Worm (Caenorhabditis elegans) whole organism, L1 larva: ENCODE data around the gene srd-36.

Experiments used
- C04F5.9 ChIP-seq: sonication (generic microtip); optimal IDR thresholded peaks from 2 replicates; lab custom pipeline; 2016; ENCODE audit warnings: missing genetic modification characterization, missing compliant biosample characterization
- C16A3.4 ChIP-seq: fragments of 150-350 bp; optimal IDR thresholded peaks from 2 replicates; lab custom pipeline; 2014; ENCODE audit warnings: missing biosample characterization, missing genetic modification characterization
- C34B4.2 ChIP-seq: sonication (generic microtip); optimal IDR thresholded peaks from 2 replicates; lab custom pipeline; 2017; ENCODE audit warnings: mild to moderate bottlenecking, missing genetic modification characterization, missing compliant biosample characterization
- F16B12.6 ChIP-seq: fragments of 150-350 bp; optimal IDR thresholded peaks from 2 replicates; lab custom pipeline; 2014; ENCODE audit warnings: missing biosample characterization, missing genetic modification characterization
- alr-1 ChIP-seq: fragments of 200-800 bp; sonication (Bioruptor generic); optimal IDR thresholded peaks from 2 replicates; lab custom pipeline; 2018; ENCODE audit warnings: borderline replicate concordance, mild to moderate bottlenecking, missing genetic modification characterization, missing compliant biosample characterization
- ama-1 ChIP-seq: fragments of 150-350 bp; optimal IDR thresholded peaks from 2 replicates; lab custom pipeline; 2014
- blmp-1 ChIP-seq: fragments of 150-350 bp; optimal IDR thresholded peaks from 2 replicates; lab custom pipeline; 2014; ENCODE audit warnings: missing biosample characterization, missing genetic modification characterization
- ceh-63 ChIP-seq: fragments of 200-800 bp; sonication (Bioruptor generic); optimal IDR thresholded peaks from 2 replicates; lab custom pipeline; 2018; ENCODE audit warnings: mild to moderate bottlenecking, missing genetic modification characterization, missing compliant biosample characterization
- ceh-8 ChIP-seq: fragments of 200-800 bp; sonication (Bioruptor generic); optimal IDR thresholded peaks from 2 replicates; lab custom pipeline; 2018; ENCODE audit warnings: mild to moderate bottlenecking, missing genetic modification characterization, moderate library complexity, missing compliant biosample characterization
- ceh-88 ChIP-seq: fragments of 200-800 bp; sonication (Bioruptor generic); IDR thresholded peaks from 2 replicates; pipeline ENCODE4 v1.3.6; 2022; ENCODE audit warnings: missing genetic modification characterization, missing compliant biosample characterization
- ceh-90 ChIP-seq: sonication (generic microtip); optimal IDR thresholded peaks from 2 replicates; lab custom pipeline; 2016; ENCODE audit warnings: missing genetic modification characterization, missing compliant biosample characterization
- dpl-1 ChIP-seq, 3 experiments: fragments of 150-350 bp in 2 of 3; sonication (generic microtip) in 1 of 3; optimal IDR thresholded peaks; 2 replicates each; lab custom pipeline; 2014 to 2017; ENCODE audit warnings: missing biosample characterization in 3 of 3, missing genetic modification characterization in 3 of 3, missing genetic modification reagents in 3 of 3
- dsc-1 ChIP-seq: sonication (generic microtip); optimal IDR thresholded peaks from 2 replicates; lab custom pipeline; 2016; ENCODE audit warnings: mild to moderate bottlenecking, missing genetic modification characterization, missing compliant biosample characterization
- efl-1 ChIP-seq, 4 experiments: fragments of 150-350 bp; optimal IDR thresholded peaks in 3 of 4; peaks in 1 of 4; 1 replicate in 1 of 4; 2 replicates in 3 of 4; lab custom pipeline; 2014; ENCODE audit warnings: missing biosample characterization in 2 of 4, missing genetic modification characterization in 2 of 4, missing genetic modification reagents in 2 of 4
- efl-3 ChIP-seq: fragments of 200-800 bp; sonication (Bioruptor generic); optimal IDR thresholded peaks from 2 replicates; lab custom pipeline; 2018; ENCODE audit warnings: mild to moderate bottlenecking, missing genetic modification characterization, missing compliant biosample characterization
- egl-27 ChIP-seq, 2 experiments: fragments of 150-350 bp in 1 of 2; sonication (generic microtip); optimal IDR thresholded peaks; 3 replicates each; lab custom pipeline; 2017 to 2018; ENCODE audit warnings: missing biosample characterization in 2 of 2, missing genetic modification characterization in 2 of 2, missing genetic modification reagents in 2 of 2
- elt-2 ChIP-seq: sonication (generic microtip); optimal IDR thresholded peaks from 2 replicates; lab custom pipeline; 2016; ENCODE audit warnings: missing genetic modification characterization, mild to moderate bottlenecking, inconsistent platforms, missing compliant biosample characterization, missing genetic modification reagents
- elt-3 ChIP-seq, 6 experiments: fragments of 150-350 bp in 1 of 6; sonication (generic microtip); optimal IDR thresholded peaks; 2 replicates each; lab custom pipeline; 2017 to 2018; ENCODE audit warnings: missing biosample characterization in 6 of 6, missing genetic modification characterization in 6 of 6, inconsistent platforms in 1 of 6
- fkh-4 ChIP-seq: sonication (generic microtip); optimal IDR thresholded peaks from 2 replicates; lab custom pipeline; 2016; ENCODE audit warnings: missing compliant biosample characterization, missing genetic modification characterization, borderline replicate concordance
- fkh-8 ChIP-seq: sonication (generic microtip); optimal IDR thresholded peaks from 2 replicates; lab custom pipeline; 2016; ENCODE audit warnings: mild to moderate bottlenecking, missing genetic modification characterization, missing compliant biosample characterization
- fos-1 ChIP-seq: fragments of 150-350 bp; optimal IDR thresholded peaks from 2 replicates; lab custom pipeline; 2014; ENCODE audit warnings: missing biosample characterization, missing genetic modification characterization
- grh-1 ChIP-seq: fragments of 200-800 bp; sonication (Bioruptor generic); IDR thresholded peaks from 2 replicates; pipeline ENCODE4 v1.3.6; 2022; ENCODE audit warnings: missing genetic modification reagents, missing genetic modification characterization, missing compliant biosample characterization
- hlh-17 ChIP-seq: fragments of 200-800 bp; sonication (Bioruptor generic); optimal IDR thresholded peaks from 2 replicates; lab custom pipeline; 2018; ENCODE audit warnings: missing genetic modification characterization, mild to moderate bottlenecking, missing compliant biosample characterization, moderate library complexity, borderline replicate concordance
- hpl-2 ChIP-seq: fragments of 150-350 bp; optimal IDR thresholded peaks from 2 replicates; lab custom pipeline; 2014; ENCODE audit warnings: missing biosample characterization, missing genetic modification reagents, missing genetic modification characterization
- isw-1 ChIP-seq: fragments of 200-800 bp; sonication (Bioruptor generic); IDR thresholded peaks from 2 replicates; pipeline ENCODE4 v1.3.6; 2022; ENCODE audit warnings: missing genetic modification characterization, missing compliant biosample characterization
- jun-1 ChIP-seq: fragments of 150-350 bp; optimal IDR thresholded peaks from 2 replicates; lab custom pipeline; 2014; ENCODE audit warnings: missing biosample characterization, missing genetic modification reagents, missing genetic modification characterization
- lin-13 ChIP-seq: fragments of 150-350 bp; optimal IDR thresholded peaks from 2 replicates; lab custom pipeline; 2014; ENCODE audit warnings: missing biosample characterization, missing genetic modification reagents, missing genetic modification characterization
- lin-14 ChIP-seq: fragments of 200-800 bp; sonication (Bioruptor generic); optimal IDR thresholded peaks from 2 replicates; lab custom pipeline; 2018; ENCODE audit warnings: mild to moderate bottlenecking, missing genetic modification characterization, moderate library complexity, missing compliant biosample characterization
- lin-35 ChIP-seq, 2 experiments: fragments of 150-350 bp; optimal IDR thresholded peaks; 2 replicates each; lab custom pipeline; 2014; ENCODE audit warnings: missing biosample characterization in 2 of 2, missing genetic modification characterization in 2 of 2, missing genetic modification reagents in 2 of 2
- lir-3 ChIP-seq: sonication (generic microtip); optimal IDR thresholded peaks from 2 replicates; lab custom pipeline; 2016; ENCODE audit warnings: mild to moderate bottlenecking, missing genetic modification characterization, moderate library complexity, missing compliant biosample characterization; ENCODE audit not compliant: poor library complexity
- lsy-2 ChIP-seq, 2 experiments: fragments of 150-350 bp; optimal IDR thresholded peaks; 2 replicates each; lab custom pipeline; 2014; ENCODE audit warnings: missing biosample characterization in 2 of 2, missing genetic modification characterization in 2 of 2
- mab-9 ChIP-seq: fragments of 200-800 bp; sonication (Bioruptor generic); IDR thresholded peaks from 2 replicates; pipeline ENCODE4 v1.3.6; 2022; ENCODE audit warnings: missing genetic modification reagents, missing genetic modification characterization, missing compliant biosample characterization
- nhr-20 ChIP-seq: sonication (generic microtip); optimal IDR thresholded peaks from 2 replicates; lab custom pipeline; 2016; ENCODE audit warnings: mild to moderate bottlenecking, missing genetic modification characterization, missing compliant biosample characterization
- nhr-47 ChIP-seq: sonication (generic microtip); optimal IDR thresholded peaks from 2 replicates; lab custom pipeline; 2016; ENCODE audit warnings: mild to moderate bottlenecking, missing genetic modification characterization, moderate library complexity, missing compliant biosample characterization
- nhr-71 ChIP-seq: sonication (generic microtip); optimal IDR thresholded peaks from 2 replicates; lab custom pipeline; 2016; ENCODE audit warnings: mild to moderate bottlenecking, missing genetic modification characterization, moderate library complexity, missing compliant biosample characterization
- nhr-77 ChIP-seq: fragments of 150-350 bp; optimal IDR thresholded peaks from 2 replicates; lab custom pipeline; 2014; ENCODE audit warnings: missing biosample characterization, missing genetic modification characterization
- nhr-90 ChIP-seq: sonication (generic microtip); optimal IDR thresholded peaks from 2 replicates; lab custom pipeline; 2016; ENCODE audit warnings: mild to moderate bottlenecking, missing genetic modification characterization, missing compliant biosample characterization; ENCODE audit not compliant: poor library complexity
- pag-3 ChIP-seq: sonication (generic microtip); optimal IDR thresholded peaks from 2 replicates; lab custom pipeline; 2017; ENCODE audit warnings: missing genetic modification characterization, mild to moderate bottlenecking, missing compliant biosample characterization, antibody characterized with exemption, borderline replicate concordance; ENCODE audit not compliant: insufficient read depth
- pqm-1 ChIP-seq: sonication (generic microtip); optimal IDR thresholded peaks from 3 replicates; lab custom pipeline; 2017; ENCODE audit warnings: missing biosample characterization, missing genetic modification characterization
- rnt-1 ChIP-seq: sonication (generic microtip); optimal IDR thresholded peaks from 2 replicates; lab custom pipeline; 2016; ENCODE audit warnings: mild to moderate bottlenecking, missing genetic modification characterization, moderate library complexity, missing compliant biosample characterization
- skn-1 ChIP-seq: fragments of 150-350 bp; optimal IDR thresholded peaks from 2 replicates; lab custom pipeline; 2014; ENCODE audit warnings: missing biosample characterization, missing genetic modification characterization
- snu-23 ChIP-seq: sonication (generic microtip); optimal IDR thresholded peaks from 2 replicates; lab custom pipeline; 2016; ENCODE audit warnings: missing genetic modification characterization, missing compliant biosample characterization
- sptf-1 ChIP-seq: fragments of 150-350 bp; optimal IDR thresholded peaks from 2 replicates; lab custom pipeline; 2014; ENCODE audit warnings: missing biosample characterization, missing genetic modification characterization
- sup-37 ChIP-seq: fragments of 200-800 bp; sonication (Bioruptor generic); optimal IDR thresholded peaks from 2 replicates; lab custom pipeline; 2018; ENCODE audit warnings: mild to moderate bottlenecking, missing genetic modification characterization, missing compliant biosample characterization
- unc-130 ChIP-seq: fragments of 150-350 bp; optimal IDR thresholded peaks from 2 replicates; lab custom pipeline; 2017; ENCODE audit warnings: missing biosample characterization, missing genetic modification characterization, inconsistent platforms
- unc-86 ChIP-seq: sonication (generic microtip); optimal IDR thresholded peaks from 2 replicates; lab custom pipeline; 2016; ENCODE audit warnings: missing genetic modification characterization, missing compliant biosample characterization
- unc-98 ChIP-seq: fragments of 200-800 bp; sonication (Bioruptor generic); IDR thresholded peaks from 2 replicates; pipeline ENCODE4 v1.3.6; 2022; ENCODE audit warnings: missing genetic modification characterization, missing compliant biosample characterization
- xbp-1 ChIP-seq: sonication (generic microtip); optimal IDR thresholded peaks from 2 replicates; lab custom pipeline; 2016; ENCODE audit warnings: missing genetic modification characterization, missing compliant biosample characterization
- zag-1 ChIP-seq: fragments of 150-350 bp; optimal IDR thresholded peaks from 2 replicates; lab custom pipeline; 2014; ENCODE audit warnings: missing biosample characterization, missing genetic modification characterization
- ztf-11 ChIP-seq, 2 experiments: sonication (generic microtip); optimal IDR thresholded peaks; 2 replicates each; lab custom pipeline; 2016 to 2017; ENCODE audit warnings: missing genetic modification characterization in 2 of 2, missing biosample characterization in 1 of 2, missing compliant biosample characterization in 1 of 2
- ztf-4 ChIP-seq: fragments of 150-350 bp; optimal IDR thresholded peaks from 2 replicates; lab custom pipeline; 2014; ENCODE audit warnings: missing biosample characterization, missing genetic modification characterization

srd-36 gene

ce11 chrX:13318316-13318715 is 23.7 kb upstream of the srd-36 start (continued):
- no peak for TF ChIP-seq nhr-90 (tag; lab: Kevin White, UChicago)
- peak; percentile 58 for TF ChIP-seq unc-130
- no peak for TF ChIP-seq blmp-1
- no peak for TF ChIP-seq xbp-1 (tag; lab: Kevin White, UChicago)
- TF ChIP-seq sptf-1, result no peak
- no peak for TF ChIP-seq elt-2 (tag; lab: Kevin White, UChicago)
- no peak for TF ChIP-seq ama-1
- TF ChIP-seq zag-1, result no peak
- no peak for TF ChIP-seq unc-98 (GFP tag; lab: Robert Waterston, UW)
- no peak for TF ChIP-seq C16A3.4 (tag; lab: Kevin White, UChicago)
- no peak for TF ChIP-seq dpl-1 (GFP tag; optimal IDR thresholded peaks at IDR 0.05; lab: Kevin White, UChicago)
- TF ChIP-seq skn-1 (tag; lab: Kevin White, UChicago), result no peak
- no peak for TF ChIP-seq pag-3
- no peak for TF ChIP-seq elt-3 (tag; optimal IDR thresholded peaks at IDR 0.05; lab: Kevin White, UChicago)
- no peak for TF ChIP-seq jun-1
- TF ChIP-seq fkh-8, result no peak
- peak; percentile 47 for TF ChIP-seq rnt-1 (tag; lab: Kevin White, UChicago)
- TF ChIP-seq ztf-4, result no peak
- peak; percentile 31 for TF ChIP-seq nhr-20 (tag; lab: Kevin White, UChicago)
- TF ChIP-seq alr-1, result no peak
- TF ChIP-seq mab-9 (GFP tag; lab: Robert Waterston, UW), result no peak
- TF ChIP-seq lin-13 (GFP tag; lab: Kevin White, UChicago), result no peak
- TF ChIP-seq snu-23 (GFP tag; lab: Kevin White, UChicago), result peak; percentile 7
- peak; percentile 42 for TF ChIP-seq lin-14 (GFP tag; lab: Kevin White, UChicago)
- no peak for TF ChIP-seq ceh-8
- TF ChIP-seq efl-3, result no peak
- no peak for TF ChIP-seq efl-1 (optimal IDR thresholded peaks at IDR 0.05; lab: Kevin White, UChicago)
- no peak for TF ChIP-seq efl-1 (GFP tag; optimal IDR thresholded peaks at IDR 0.05 in 1 of 2; lab: Kevin White, UChicago)
- no peak for TF ChIP-seq lin-35 (GFP tag; optimal IDR thresholded peaks at IDR 0.05; lab: Kevin White, UChicago)
- no peak for TF ChIP-seq fkh-4 (tag; lab: Kevin White, UChicago)
- no peak for TF ChIP-seq unc-86 (tag; lab: Kevin White, UChicago)
- TF ChIP-seq lir-3 (tag; lab: Kevin White, UChicago), result no peak
- no peak for TF ChIP-seq grh-1
- no peak for TF ChIP-seq isw-1 (GFP tag; lab: Robert Waterston, UW)

- no peak for TF ChIP-seq unc-130
- no peak for TF ChIP-seq pqm-1 (tag; lab: Kevin White, UChicago)
- no peak for TF ChIP-seq sptf-1
- no peak for TF ChIP-seq ztf-11 (tag; optimal IDR thresholded peaks at IDR 0.05; lab: Kevin White, UChicago)
- TF ChIP-seq lsy-2 (tag; optimal IDR thresholded peaks at IDR 0.05; lab: Kevin White, UChicago), result peak in 1 of 2 experiments; percentile 11
- TF ChIP-seq egl-27 (tag; optimal IDR thresholded peaks at IDR 0.05; lab: Kevin White, UChicago), result no peak
- peak; percentile 9 for TF ChIP-seq nhr-20 (tag; lab: Kevin White, UChicago)
- TF ChIP-seq dsc-1 (tag; lab: Kevin White, UChicago), result peak; percentile 0
- TF ChIP-seq hlh-17 (GFP tag; lab: Kevin White, UChicago), result no peak
- TF ChIP-seq nhr-47, result no peak
- no peak for TF ChIP-seq hpl-2 (GFP tag; lab: Kevin White, UChicago)
- TF ChIP-seq snu-23 (GFP tag; lab: Kevin White, UChicago), result peak; percentile 31
- no peak for TF ChIP-seq sup-37
- TF ChIP-seq rnt-1 (tag; lab: Kevin White, UChicago), result peak; percentile 63
- peak; percentile 19 for TF ChIP-seq lin-14 (GFP tag; lab: Kevin White, UChicago)
- TF ChIP-seq ceh-63 (GFP tag; lab: Kevin White, UChicago), result no peak
- TF ChIP-seq C34B4.2, result no peak
- TF ChIP-seq nhr-77, result no peak
- TF ChIP-seq isw-1 (GFP tag; lab: Robert Waterston, UW), result no peak
- TF ChIP-seq unc-98 (GFP tag; lab: Robert Waterston, UW), result no peak
- TF ChIP-seq ceh-90, result no peak
- no peak for TF ChIP-seq C04F5.9 (tag; lab: Kevin White, UChicago)
- TF ChIP-seq fos-1, result no peak
- TF ChIP-seq ceh-88 (GFP tag; lab: Robert Waterston, UW), result no peak
- no peak for TF ChIP-seq F16B12.6 (tag; lab: Kevin White, UChicago)
- TF ChIP-seq efl-1 (optimal IDR thresholded peaks at IDR 0.05; lab: Kevin White, UChicago), result no peak
- no peak for TF ChIP-seq efl-1 (GFP tag; optimal IDR thresholded peaks at IDR 0.05 in 1 of 2; lab: Kevin White, UChicago)
- no peak for TF ChIP-seq mab-9 (GFP tag; lab: Robert Waterston, UW)
- TF ChIP-seq dpl-1 (GFP tag; optimal IDR thresholded peaks at IDR 0.05; lab: Kevin White, UChicago), result no peak
- TF ChIP-seq nhr-71 (tag; lab: Kevin White, UChicago), result peak; percentile 78
Observed at ce11 chrX:13317532-13317931, 23.0 kb upstream of the srd-36 start.
